Worm (Caenorhabditis elegans): ENCODE data around the gene W04D12.1.

The W04D12.1 gene

DNA sequence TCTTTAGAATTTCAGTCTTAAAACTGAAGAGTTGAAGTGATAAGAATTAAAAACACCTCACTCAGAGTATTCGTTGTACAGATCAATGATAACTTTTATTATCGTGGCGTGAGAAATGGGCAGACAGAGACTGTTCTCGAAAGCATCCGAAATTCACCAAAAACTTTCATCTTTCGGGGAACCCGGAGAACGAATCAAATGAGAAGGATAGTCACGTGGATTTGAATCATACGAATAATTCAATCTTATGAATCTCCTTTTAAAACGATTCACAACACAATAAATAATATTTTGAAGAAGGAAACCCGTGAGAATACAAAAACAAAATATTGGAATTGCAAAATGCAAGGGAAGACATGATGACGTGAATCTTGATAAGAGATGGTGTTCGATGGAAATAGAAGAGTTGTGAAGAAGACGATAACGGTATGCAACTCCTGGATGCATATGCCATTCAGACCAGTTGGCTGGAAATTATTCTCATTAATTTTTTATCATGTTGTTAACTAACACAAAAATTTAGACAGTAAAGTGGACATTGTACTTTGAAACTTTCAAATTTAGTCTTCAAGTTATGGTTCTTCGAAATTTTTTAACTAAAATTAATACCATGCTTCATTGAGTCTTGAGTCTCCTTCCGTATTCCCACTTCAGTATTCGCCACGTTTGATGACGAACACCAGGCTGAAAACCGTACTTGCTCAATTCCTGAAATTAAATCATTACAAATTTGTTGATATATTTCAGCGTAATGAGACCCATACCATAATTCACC lies 40.3 kb downstream of the W04D12.1 start:
- TF ChIP-seq elt-2 (tag; optimal IDR thresholded peaks at IDR 0.05) (peak; percentile 13), sdc-2 (tag; optimal IDR thresholded peaks at IDR 0.05) (no peak), ceh-18 (tag; optimal IDR thresholded peaks at IDR 0.05) (no peak), ztf-16 (tag; optimal IDR thresholded peaks at IDR 0.05) (no peak)

DNA sequence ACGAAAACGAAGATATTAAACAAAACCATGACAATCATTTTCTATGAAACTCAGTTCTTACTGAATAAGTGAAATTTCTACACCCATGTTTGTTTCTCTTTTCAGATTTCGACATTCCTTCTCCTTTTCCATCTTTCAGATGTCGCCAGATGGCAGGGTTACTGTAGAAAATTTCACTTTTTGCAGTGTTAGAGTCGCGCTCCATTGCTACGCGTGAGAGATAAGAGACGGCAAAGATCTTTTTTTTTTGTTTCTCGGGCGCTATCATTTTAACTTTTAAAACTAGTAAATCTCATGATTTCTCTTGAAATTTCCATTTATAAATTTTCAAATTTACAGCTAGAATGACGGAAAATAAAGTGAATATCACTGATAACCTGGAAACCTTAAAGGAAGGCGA lies 41.5 kb downstream of the W04D12.1 start, which contains the start of the genes mig-21 and F01F1.2:
Gene mig-21 (minus strand): TSS at position 166 of the 400 bp plus-strand sequence.
Gene F01F1.2 (plus strand): TSS at position 340 of the 400 bp plus-strand sequence.
- TF ChIP-seq che-1 (tag; optimal IDR thresholded peaks at IDR 0.05) (no peak), dve-1 (tag; optimal IDR thresholded peaks at IDR 0.05) (no peak), C08G9.2 (tag; optimal IDR thresholded peaks at IDR 0.05) (no peak), tbx-2 (tag; optimal IDR thresholded peaks at IDR 0.05) (no peak), lin-11 (tag; optimal IDR thresholded peaks at IDR 0.05) (no peak), hlh-8 (tag; optimal IDR thresholded peaks at IDR 0.05) (no peak)

DNA sequence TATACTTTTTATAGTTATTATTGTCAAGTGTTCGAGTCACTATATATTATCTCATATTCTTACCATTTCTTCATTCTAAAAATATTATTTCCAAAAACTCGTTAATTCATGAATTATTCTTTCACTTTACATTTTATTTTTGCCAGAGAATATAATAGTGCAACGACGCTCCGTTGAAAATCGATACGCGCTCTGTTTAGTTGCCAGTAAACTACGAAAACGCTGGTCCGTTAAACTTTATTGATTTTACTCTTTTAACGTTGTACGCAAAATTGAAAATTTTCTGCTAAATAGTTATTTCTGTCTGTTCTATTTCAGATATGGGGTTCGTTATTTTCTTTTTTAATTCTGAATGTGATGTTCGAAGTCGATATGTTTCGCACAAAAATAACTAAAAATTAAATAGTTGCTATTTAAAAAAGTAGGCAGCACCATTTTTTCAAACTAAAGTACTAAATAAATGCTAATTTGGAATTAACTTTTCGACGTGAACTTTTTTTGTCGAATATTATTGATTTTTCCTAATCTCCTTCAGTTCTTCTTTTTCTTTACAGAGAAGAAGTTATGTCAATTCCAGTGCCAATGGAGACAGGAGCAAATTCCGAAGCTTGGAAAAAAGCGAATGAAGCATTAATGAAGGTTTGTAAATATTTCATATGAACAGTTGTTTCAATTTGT lies 42.7 kb downstream of the W04D12.1 start, which contains the start of gene hpo-10:
Gene hpo-10 (plus strand): TSS at position 199 of the 678 bp plus-strand sequence.
- TF ChIP-seq ceh-48 (tag; optimal IDR thresholded peaks at IDR 0.05) (peak; percentile 93), elt-2 (tag; optimal IDR thresholded peaks at IDR 0.05) (no peak), hlh-6 (tag; optimal IDR thresholded peaks at IDR 0.05) (no peak), sox-4 (tag; optimal IDR thresholded peaks at IDR 0.05) (no peak), ceh-31 (tag; optimal IDR thresholded peaks at IDR 0.05) (peak; percentile 13), lim-6 (tag; optimal IDR thresholded peaks at IDR 0.05) (no peak), nfya-1 (tag; optimal IDR thresholded peaks at IDR 0.05) (peak; percentile 18), sdc-2 (tag; optimal IDR thresholded peaks at IDR 0.05) (no peak)

DNA sequence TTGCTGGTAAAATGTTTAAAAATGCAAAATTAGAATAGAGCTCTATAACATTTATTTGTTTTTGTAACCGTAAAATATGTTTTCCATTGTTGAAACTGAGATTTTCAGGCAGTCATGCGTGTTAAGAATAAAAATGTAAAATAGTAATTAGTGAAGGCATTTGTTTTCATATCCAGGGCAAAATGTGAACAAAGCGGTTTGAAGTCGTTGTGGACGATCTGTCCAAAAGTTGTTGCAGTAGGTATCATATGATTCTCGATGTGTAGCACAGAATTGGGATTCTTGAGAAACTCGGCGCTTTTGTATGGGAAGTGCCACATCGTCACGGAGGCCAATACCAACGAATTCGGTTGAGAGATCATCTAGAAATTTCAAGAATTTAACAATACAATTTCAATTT lies 45.6 kb downstream of the W04D12.1 start:
- TF ChIP-seq eyg-1 (tag; optimal IDR thresholded peaks at IDR 0.05) (no peak), ama-1 (optimal IDR thresholded peaks at IDR 0.05) (peak; percentile 0)

DNA sequence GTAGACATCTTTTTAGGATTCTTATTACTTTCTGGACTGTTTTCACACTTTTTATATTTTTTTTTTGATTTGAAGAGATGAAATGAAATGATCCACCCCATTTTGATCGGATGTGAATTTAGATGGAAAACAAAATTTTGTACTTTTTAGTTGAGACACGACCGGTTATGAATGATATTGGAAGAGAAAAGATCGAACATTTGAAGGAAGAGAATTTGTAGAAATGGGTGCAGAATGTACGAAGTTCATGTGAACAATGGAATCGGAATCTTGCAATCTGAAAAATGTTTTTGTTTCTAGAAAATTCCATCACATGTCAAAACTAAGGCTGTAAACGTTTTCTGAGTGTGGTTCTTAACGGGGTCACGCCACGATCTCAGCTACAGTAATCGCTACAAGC lies 46.1 kb downstream of the W04D12.1 start, which contains the start of gene F01F1.14:
Gene F01F1.14 (minus strand): TSS at position 101 of the 400 bp plus-strand sequence.
- TF ChIP-seq tbx-2 (tag; optimal IDR thresholded peaks at IDR 0.05) (no peak), ttx-3 (tag; optimal IDR thresholded peaks at IDR 0.05) (no peak), unc-3 (GFP tag; conservative IDR thresholded peaks at IDR 0.05) (no peak), unc-3 (tag; optimal IDR thresholded peaks at IDR 0.05) (no peak), dve-1 (tag; optimal IDR thresholded peaks at IDR 0.05) (no peak)

DNA sequence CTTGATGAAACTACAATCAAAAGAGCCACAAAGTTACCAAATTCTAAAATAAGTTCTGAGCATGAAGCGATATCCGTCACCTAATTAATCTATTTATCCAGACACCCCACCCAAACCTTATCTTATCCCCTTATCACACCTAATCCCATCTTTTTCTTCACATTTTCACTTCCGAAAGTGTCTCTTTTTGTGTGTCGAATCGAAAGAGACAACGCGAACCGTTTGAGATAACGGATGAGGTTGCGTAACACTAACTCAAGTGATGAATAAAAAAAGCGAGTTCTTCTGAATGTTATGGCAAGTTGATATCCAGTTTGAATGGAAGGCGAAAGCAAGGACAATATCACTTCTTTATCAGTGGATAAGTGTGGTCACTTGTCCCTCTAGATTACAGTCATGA lies 46.8 kb downstream of the W04D12.1 start:
- TF ChIP-seq ama-1 (optimal IDR thresholded peaks at IDR 0.05): no peak
- no peak for TF ChIP-seq ceh-34 (tag; optimal IDR thresholded peaks at IDR 0.05)
- no peak for TF ChIP-seq ceh-45 (GFP tag; IDR thresholded peaks at IDR 0.05)
- no peak for TF ChIP-seq hlh-8 (tag; optimal IDR thresholded peaks at IDR 0.05)
- TF ChIP-seq fkh-10 (GFP tag; optimal IDR thresholded peaks at IDR 0.05): no peak
- no peak for TF ChIP-seq tbx-2 (tag; optimal IDR thresholded peaks at IDR 0.05)
- no peak for TF ChIP-seq zip-5 (tag; optimal IDR thresholded peaks at IDR 0.05)
- TF ChIP-seq ztf-16 (tag; optimal IDR thresholded peaks at IDR 0.05): no peak
- no peak for TF ChIP-seq ceh-24 (tag; optimal IDR thresholded peaks at IDR 0.05)
- TF ChIP-seq unc-86 (tag; optimal IDR thresholded peaks at IDR 0.05): no peak
- TF ChIP-seq hlh-13 (GFP tag; optimal IDR thresholded peaks at IDR 0.05): no peak

DNA sequence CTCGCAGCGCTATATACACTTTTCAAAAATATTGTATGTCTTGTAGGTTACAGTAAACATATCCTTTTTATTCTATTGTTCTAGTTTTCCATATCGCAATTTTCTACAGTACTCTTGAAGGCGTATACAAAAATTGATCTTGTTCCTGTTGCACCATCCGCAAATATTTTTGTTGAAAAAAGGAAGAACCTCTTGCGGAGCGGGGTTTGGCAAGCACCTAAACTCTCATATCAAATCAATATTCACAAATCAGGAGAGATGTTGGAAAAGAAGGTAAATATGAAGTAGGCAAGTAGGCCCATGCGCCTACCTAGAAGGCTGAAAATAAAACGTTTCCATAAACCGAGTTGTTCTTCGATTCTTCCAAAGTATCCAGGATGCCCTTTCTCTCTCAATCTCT lies 47.3 kb downstream of the W04D12.1 start, which contains the start of gene C28H8.5:
Gene C28H8.5 (plus strand): TSS at position 301 of the 400 bp plus-strand sequence.
- TF ChIP-seq nhr-11 (tag; optimal IDR thresholded peaks at IDR 0.05) (no peak), ceh-48 (tag; optimal IDR thresholded peaks at IDR 0.05) (no peak), dve-1 (tag; optimal IDR thresholded peaks at IDR 0.05) (no peak), nfya-1 (tag; optimal IDR thresholded peaks at IDR 0.05) (no peak), rnt-1 (tag; optimal IDR thresholded peaks at IDR 0.05) (no peak), elt-4 (tag; optimal IDR thresholded peaks at IDR 0.05) (no peak), ceh-9 (tag; optimal IDR thresholded peaks at IDR 0.05) (no peak), C08G9.2 (tag; optimal IDR thresholded peaks at IDR 0.05) (no peak), sdc-2 (tag; optimal IDR thresholded peaks at IDR 0.05) (no peak), C38D4.7 (GFP tag; optimal IDR thresholded peaks at IDR 0.05) (no peak), unc-86 (tag; optimal IDR thresholded peaks at IDR 0.05) (no peak), ceh-24 (tag; optimal IDR thresholded peaks at IDR 0.05) (no peak)

Data from whole organism, late embryonic.